Fruit fly (Drosophila melanogaster) Kc167 (cell line): Measurements from ENCODE around the gene CG5116.

Source experiments
- Myc ChIP-seq: fragments of >200 bp; optimal IDR thresholded peaks from 2 replicates; lab custom pipeline; 2017; ENCODE audit warnings: missing external identifiers
- Sin3A ChIP-seq: fragments of >200 bp; optimal IDR thresholded peaks from 2 replicates; lab custom pipeline; 2018; ENCODE audit warnings: missing external identifiers
- h ChIP-seq: fragments of >200 bp; optimal IDR thresholded peaks from 3 replicates; lab custom pipeline; 2018; ENCODE audit warnings: missing external identifiers
- insv ChIP-seq: fragments of >200 bp; optimal IDR thresholded peaks from 3 replicates; lab custom pipeline; 2018; ENCODE audit warnings: missing external identifiers
- psq ChIP-seq: fragments of >200 bp; optimal IDR thresholded peaks from 2 replicates; lab custom pipeline; 2017; ENCODE audit warnings: missing external identifiers
- ttk ChIP-seq: sonication (Bioruptor generic); optimal IDR thresholded peaks from 2 replicates; lab custom pipeline; 2017; ENCODE audit warnings: missing external identifiers

dm6 chr3R:25460650-25461049 is 22.2 kb upstream of the CG5116 start:
- TF ChIP-seq psq (lab: Kevin White, UChicago), result no peak
- TF ChIP-seq h (lab: Kevin White, UChicago), result no peak
- TF ChIP-seq ttk (lab: Kevin White, UChicago), result no peak
- no peak for TF ChIP-seq insv (lab: Kevin White, UChicago)
- TF ChIP-seq Sin3A (lab: Kevin White, UChicago), result no peak
- no peak for TF ChIP-seq Myc
